Worm (Caenorhabditis elegans): Measurements from ENCODE around the gene M57.2.

Gene M57.2

ce11 chrIV:3519352-3519751 lies 7.8 kb upstream of the M57.2 start (continued):
- TF ChIP-seq tlp-1 (tag; optimal IDR thresholded peaks at IDR 0.05) (no peak), swsn-7 (tag; optimal IDR thresholded peaks at IDR 0.05) (peak; percentile 76), mef-2 (tag; optimal IDR thresholded peaks at IDR 0.05) (no peak), nhr-28 (tag; optimal IDR thresholded peaks at IDR 0.05) (no peak), ztf-11 (tag; optimal IDR thresholded peaks at IDR 0.05) (peak in 1 of 2 experiments; percentile 35), aha-1 (tag; optimal IDR thresholded peaks at IDR 0.05) (no peak), C16A3.4 (tag; optimal IDR thresholded peaks at IDR 0.05) (no peak), ets-5 (GFP tag; IDR thresholded peaks at IDR 0.05) (no peak), lin-15B (tag; optimal IDR thresholded peaks at IDR 0.05) (no peak), tbx-2 (tag; optimal IDR thresholded peaks at IDR 0.05) (peak; percentile 63), hlh-4 (tag; optimal IDR thresholded peaks at IDR 0.05) (no peak), mab-9 (GFP tag; IDR thresholded peaks at IDR 0.05) (no peak), snu-23 (GFP tag; optimal IDR thresholded peaks at IDR 0.05) (peak; percentile 60), fkh-8 (tag; optimal IDR thresholded peaks at IDR 0.05) (peak; percentile 8), efl-1 (optimal IDR thresholded peaks at IDR 0.05) (peak; percentile 76 to 91), efl-1 (GFP tag; optimal IDR thresholded peaks at IDR 0.05 in 1 of 2) (peak; percentile 26 to 89), efl-3 (GFP tag; optimal IDR thresholded peaks at IDR 0.05) (no peak), fos-1 (tag; optimal IDR thresholded peaks at IDR 0.05) (no peak), unc-86 (tag; optimal IDR thresholded peaks at IDR 0.05) (peak; percentile 63), rnt-1 (tag; optimal IDR thresholded peaks at IDR 0.05) (no peak), unc-130 (tag; optimal IDR thresholded peaks at IDR 0.05) (no peak), unc-62 (GFP tag; optimal IDR thresholded peaks at IDR 0.05) (no peak), fkh-4 (tag; optimal IDR thresholded peaks at IDR 0.05; ENCODE audit: borderline replicate concordance) (no peak), mep-1 (tag; optimal IDR thresholded peaks at IDR 0.05) (no peak), zag-1 (tag; optimal IDR thresholded peaks at IDR 0.05) (no peak), nhr-11 (tag; optimal IDR thresholded peaks at IDR 0.05) (no peak), egl-13 (tag; optimal IDR thresholded peaks at IDR 0.05) (peak; percentile 6), isw-1 (GFP tag; IDR thresholded peaks at IDR 0.05) (peak; percentile 54), jun-1 (tag; optimal IDR thresholded peaks at IDR 0.05) (no peak), egl-27 (tag; optimal IDR thresholded peaks at IDR 0.05) (no peak), sox-4 (tag; optimal IDR thresholded peaks at IDR 0.05) (no peak), sup-37 (GFP tag; optimal IDR thresholded peaks at IDR 0.05) (no peak), pqm-1 (tag; optimal IDR thresholded peaks at IDR 0.05) (no peak), Y116A8C.19 (tag; optimal IDR thresholded peaks at IDR 0.05; ENCODE audit: borderline replicate concordance) (no peak), hpl-2 (GFP tag; optimal IDR thresholded peaks at IDR 0.05) (no peak), dpl-1 (GFP tag; optimal IDR thresholded peaks at IDR 0.05) (peak; percentile 3 to 33 (median 29)), lin-39 (tag; optimal IDR thresholded peaks at IDR 0.05) (no peak), lin-35 (GFP tag; optimal IDR thresholded peaks at IDR 0.05) (peak; percentile 16 to 28), unc-30 (tag; optimal IDR thresholded peaks at IDR 0.05) (no peak), vab-15 (tag; optimal IDR thresholded peaks at IDR 0.05) (no peak), nhr-20 (tag; optimal IDR thresholded peaks at IDR 0.05) (no peak), nhr-71 (tag; optimal IDR thresholded peaks at IDR 0.05) (peak; percentile 64), nhr-77 (tag; optimal IDR thresholded peaks at IDR 0.05) (no peak), ceh-82 (tag; optimal IDR thresholded peaks at IDR 0.05) (peak; percentile 37 to 66 (median 53)), lsy-2 (tag; optimal IDR thresholded peaks at IDR 0.05) (peak; percentile 31 to 60), nhr-19 (GFP tag; conservative IDR thresholded peaks at IDR 0.05) (peak; percentile 32), ceh-63 (GFP tag; optimal IDR thresholded peaks at IDR 0.05) (no peak), nhr-84 (tag; optimal IDR thresholded peaks at IDR 0.05) (no peak), ceh-8 (GFP tag; optimal IDR thresholded peaks at IDR 0.05) (peak; percentile 0), elt-3 (tag; optimal IDR thresholded peaks at IDR 0.05) (no peak), C04F5.9 (tag; optimal IDR thresholded peaks at IDR 0.05) (no peak), zip-4 (GFP tag; optimal IDR thresholded peaks at IDR 0.05) (no peak), lin-14 (GFP tag; optimal IDR thresholded peaks at IDR 0.05) (peak; percentile 84), elt-2 (tag; optimal IDR thresholded peaks at IDR 0.05) (no peak)

Measured in whole organism, L1 larva.